Worm (Caenorhabditis elegans) whole organism, mixed stage, embryonic: Measurements from ENCODE around the gene W06F12.2.
A peak's percentile ranks its signal among the peaks of the same experiment; 100 is the strongest.

Experiments used
- M03D4.4 ChIP-seq: sonication (generic microtip); optimal IDR thresholded peaks from 2 replicates; lab custom pipeline; 2017; ENCODE audit warnings: mild to moderate bottlenecking, missing genetic modification characterization, missing compliant biosample characterization
- blmp-1 ChIP-seq: fragments of 150-350 bp; optimal IDR thresholded peaks from 2 replicates; lab custom pipeline; 2014; ENCODE audit warnings: missing biosample characterization, missing genetic modification characterization
- ceh-39 ChIP-seq: fragments of 150-350 bp; optimal IDR thresholded peaks from 2 replicates; lab custom pipeline; 2014; ENCODE audit warnings: missing biosample characterization, missing genetic modification characterization
- ceh-43 ChIP-seq: fragments of 200-800 bp; sonication (Bioruptor generic); optimal IDR thresholded peaks from 2 replicates; lab custom pipeline; 2018; ENCODE audit warnings: mild to moderate bottlenecking, missing genetic modification characterization, moderate library complexity, missing compliant biosample characterization
- ceh-83 ChIP-seq: fragments of 200-800 bp; sonication (Bioruptor generic); optimal IDR thresholded peaks from 2 replicates; lab custom pipeline; 2018; ENCODE audit warnings: mild to moderate bottlenecking, missing genetic modification characterization, missing compliant biosample characterization
- ces-1 ChIP-seq: fragments of 150-350 bp; optimal IDR thresholded peaks from 2 replicates; lab custom pipeline; 2014; ENCODE audit warnings: missing biosample characterization, missing genetic modification reagents, missing genetic modification characterization
- cnd-1 ChIP-seq: fragments of 200-800 bp; sonication (Bioruptor generic); optimal IDR thresholded peaks from 2 replicates; lab custom pipeline; 2018; ENCODE audit warnings: mild to moderate bottlenecking, missing genetic modification characterization, missing compliant biosample characterization
- drap-1 ChIP-seq: fragments of 200-800 bp; sonication (Bioruptor generic); optimal IDR thresholded peaks from 3 replicates; lab custom pipeline; 2018; ENCODE audit warnings: mild to moderate bottlenecking, missing genetic modification characterization, missing compliant biosample characterization
- elt-1 ChIP-seq: sonication (generic microtip); optimal IDR thresholded peaks from 2 replicates; lab custom pipeline; 2017; ENCODE audit warnings: missing genetic modification characterization, mild to moderate bottlenecking, missing compliant biosample characterization, antibody characterized with exemption, moderate library complexity, borderline replicate concordance; ENCODE audit not compliant: insufficient read depth
- elt-3 ChIP-seq: fragments of 150-350 bp; optimal IDR thresholded peaks from 2 replicates; lab custom pipeline; 2014; ENCODE audit warnings: missing biosample characterization, missing genetic modification characterization
- flh-1 ChIP-seq: fragments of 200-800 bp; sonication (Bioruptor generic); optimal IDR thresholded peaks from 2 replicates; lab custom pipeline; 2018; ENCODE audit warnings: mild to moderate bottlenecking, missing genetic modification characterization, moderate library complexity, missing compliant biosample characterization
- hlh-1 ChIP-seq: fragments of 150-350 bp; optimal IDR thresholded peaks from 2 replicates; lab custom pipeline; 2014; ENCODE audit warnings: missing biosample characterization, missing genetic modification reagents, missing genetic modification characterization
- lin-13 ChIP-seq: fragments of 150-350 bp; optimal IDR thresholded peaks from 2 replicates; lab custom pipeline; 2014; ENCODE audit warnings: missing biosample characterization, missing genetic modification characterization
- lin-32 ChIP-seq: fragments of 200-800 bp; sonication (Bioruptor generic); optimal IDR thresholded peaks from 2 replicates; lab custom pipeline; 2018; ENCODE audit warnings: mild to moderate bottlenecking, missing genetic modification characterization, missing compliant biosample characterization
- lsy-2 ChIP-seq: fragments of 150-350 bp; optimal IDR thresholded peaks from 2 replicates; lab custom pipeline; 2014; ENCODE audit warnings: missing biosample characterization, missing genetic modification characterization
- mep-1 ChIP-seq: fragments of 150-350 bp; optimal IDR thresholded peaks from 2 replicates; lab custom pipeline; 2017; ENCODE audit warnings: missing biosample characterization, missing genetic modification reagents, missing genetic modification characterization, inconsistent platforms
- mls-2 ChIP-seq: sonication (generic microtip); optimal IDR thresholded peaks from 2 replicates; lab custom pipeline; 2016; ENCODE audit warnings: mild to moderate bottlenecking, missing genetic modification characterization, moderate library complexity, missing compliant biosample characterization
- nhr-12 ChIP-seq: fragments of 150-350 bp; optimal IDR thresholded peaks from 2 replicates; lab custom pipeline; 2014; ENCODE audit warnings: missing biosample characterization, missing genetic modification characterization
- nhr-237 ChIP-seq: fragments of 150-350 bp; optimal IDR thresholded peaks from 2 replicates; lab custom pipeline; 2014; ENCODE audit warnings: missing biosample characterization, missing genetic modification characterization
- nhr-28 ChIP-seq: fragments of 150-350 bp; optimal IDR thresholded peaks from 2 replicates; lab custom pipeline; 2014; ENCODE audit warnings: missing biosample characterization, missing genetic modification characterization
- nhr-76 ChIP-seq: sonication (generic microtip); optimal IDR thresholded peaks from 2 replicates; lab custom pipeline; 2017; ENCODE audit warnings: missing biosample characterization, missing genetic modification characterization
- pha-4 ChIP-seq: fragments of 150-350 bp; optimal IDR thresholded peaks from 2 replicates; lab custom pipeline; 2018; ENCODE audit warnings: missing biosample characterization, missing genetic modification reagents, missing genetic modification characterization
- sem-2 ChIP-seq: fragments of 200-800 bp; sonication (Bioruptor generic); optimal IDR thresholded peaks from 2 replicates; lab custom pipeline; 2018; ENCODE audit warnings: mild to moderate bottlenecking, missing genetic modification characterization, missing compliant biosample characterization
- sptf-1 ChIP-seq: sonication (generic microtip); optimal IDR thresholded peaks from 2 replicates; lab custom pipeline; 2017; ENCODE audit warnings: mild to moderate bottlenecking, missing genetic modification characterization, moderate library complexity, missing compliant biosample characterization
- tbx-8 ChIP-seq: fragments of 200-800 bp; sonication (Bioruptor generic); optimal IDR thresholded peaks from 2 replicates; lab custom pipeline; 2018; ENCODE audit warnings: mild to moderate bottlenecking, missing genetic modification characterization, moderate library complexity, missing compliant biosample characterization
- unc-120 ChIP-seq: sonication (generic microtip); optimal IDR thresholded peaks from 2 replicates; lab custom pipeline; 2017; ENCODE audit warnings: missing genetic modification characterization, missing compliant biosample characterization; ENCODE audit not compliant: poor library complexity, severe bottlenecking
- unc-39 ChIP-seq: fragments of 150-350 bp; optimal IDR thresholded peaks from 2 replicates; lab custom pipeline; 2014; ENCODE audit warnings: missing biosample characterization, missing genetic modification characterization
- zip-8 ChIP-seq: fragments of 150-350 bp; optimal IDR thresholded peaks from 2 replicates; lab custom pipeline; 2014; ENCODE audit warnings: missing biosample characterization, missing genetic modification characterization
- ztf-11 ChIP-seq: fragments of 150-350 bp; optimal IDR thresholded peaks from 2 replicates; lab custom pipeline; 2014; ENCODE audit warnings: missing biosample characterization, missing genetic modification characterization

The W06F12.2 gene

ce11 chrIII:13693187-13693586 lies 38.3 kb downstream of the W06F12.2 start:
- TF ChIP-seq drap-1 (GFP tag; lab: Kevin White, UChicago) (no peak), nhr-12 (tag; lab: Kevin White, UChicago) (no peak), tbx-8 (GFP tag; lab: Kevin White, UChicago) (no peak), ztf-11 (no peak)

- TF ChIP-seq ceh-43 (GFP tag; lab: Kevin White, UChicago) (no peak), ztf-11 (no peak), unc-39 (tag; lab: Kevin White, UChicago) (no peak), elt-1 (tag; lab: Kevin White, UChicago) (no peak), ceh-39 (tag; lab: Kevin White, UChicago) (no peak), ceh-83 (GFP tag; lab: Kevin White, UChicago) (no peak), elt-3 (tag; lab: Kevin White, UChicago) (no peak), sptf-1 (no peak), flh-1 (GFP tag; lab: Kevin White, UChicago) (no peak), sem-2 (GFP tag; lab: Kevin White, UChicago) (no peak), unc-120 (tag; lab: Kevin White, UChicago) (no peak), tbx-8 (GFP tag; lab: Kevin White, UChicago) (no peak)
These were observed 38.9 kb downstream of the W06F12.2 start, which contains the start of gene cyn-2 for ce11 chrIII:13692555-13692954. Gene cyn-2 (plus strand): TSS chrIII:13692668.

ce11 chrIII:13687211-13687610 lies 44.3 kb downstream of the W06F12.2 start, which contains the start of gene cul-2:
Gene cul-2 (plus strand): TSS chrIII:13687269.
- TF ChIP-seq elt-3 (tag; lab: Kevin White, UChicago): no peak
- TF ChIP-seq ces-1 (GFP tag; lab: Kevin White, UChicago): peak; percentile 15
- peak; percentile 44 for TF ChIP-seq mep-1
- TF ChIP-seq pha-4: peak; percentile 7
- peak; percentile 49 for TF ChIP-seq ceh-39 (tag; lab: Kevin White, UChicago)

ce11 chrIII:13686309-13686708 lies 45.2 kb downstream of the W06F12.2 start, which contains the start of gene dyf-2:
Gene dyf-2 (minus strand): TSS chrIII:13686445.
- TF ChIP-seq nhr-12 (tag; lab: Kevin White, UChicago): no peak

ce11 chrIII:13684236-13684635 lies 47.3 kb downstream of the W06F12.2 start:
- TF ChIP-seq unc-39 (tag; lab: Kevin White, UChicago): no peak
- no peak for TF ChIP-seq hlh-1 (tag; lab: Kevin White, UChicago)
- TF ChIP-seq lin-32 (GFP tag; lab: Kevin White, UChicago): no peak
- TF ChIP-seq ceh-39 (tag; lab: Kevin White, UChicago): no peak
- TF ChIP-seq pha-4: no peak
- TF ChIP-seq elt-3 (tag; lab: Kevin White, UChicago): no peak

ce11 chrIII:13683275-13683674 lies 48.2 kb downstream of the W06F12.2 start:
- no peak for TF ChIP-seq M03D4.4 (tag; lab: Kevin White, UChicago)
- TF ChIP-seq cnd-1: no peak

ce11 chrIII:13682019-13682418 lies 49.5 kb downstream of the W06F12.2 start:
- no peak for TF ChIP-seq flh-1 (GFP tag; lab: Kevin White, UChicago)
- no peak for TF ChIP-seq M03D4.4 (tag; lab: Kevin White, UChicago)
- no peak for TF ChIP-seq nhr-237 (tag; lab: Kevin White, UChicago)
- TF ChIP-seq elt-3 (tag; lab: Kevin White, UChicago): no peak
- no peak for TF ChIP-seq zip-8 (tag; lab: Kevin White, UChicago)
- TF ChIP-seq lin-13 (tag; lab: Kevin White, UChicago): no peak
- no peak for TF ChIP-seq unc-39 (tag; lab: Kevin White, UChicago)
- no peak for TF ChIP-seq pha-4
- no peak for TF ChIP-seq ceh-43 (GFP tag; lab: Kevin White, UChicago)
- no peak for TF ChIP-seq ceh-39 (tag; lab: Kevin White, UChicago)
- TF ChIP-seq mls-2 (tag; lab: Kevin White, UChicago): no peak
- no peak for TF ChIP-seq nhr-28
- no peak for TF ChIP-seq ces-1 (GFP tag; lab: Kevin White, UChicago)
- no peak for TF ChIP-seq hlh-1 (tag; lab: Kevin White, UChicago)
- TF ChIP-seq ztf-11: no peak
- no peak for TF ChIP-seq nhr-76 (tag; lab: Kevin White, UChicago)
- TF ChIP-seq nhr-12 (tag; lab: Kevin White, UChicago): no peak
- TF ChIP-seq lsy-2 (tag; lab: Kevin White, UChicago): no peak
- TF ChIP-seq mep-1: no peak
- TF ChIP-seq blmp-1 (tag; lab: Kevin White, UChicago): no peak
